Fruit fly (Drosophila melanogaster) whole organism, embryonic: ENCODE measurements around the gene CG31627.
A peak's percentile ranks its signal among the peaks of the same experiment; 100 is the strongest.

Experiments
- CG1024 ChIP-seq: fragments of 200-800 bp; sonication (Bioruptor generic); IDR thresholded peaks from 2 replicates; pipeline ENCODE4 v1.3.6; 2022; ENCODE audit warnings: missing biosample characterization, missing genetic modification characterization
- CG10654 ChIP-seq: fragments of 200-800 bp; sonication (Bioruptor generic); optimal IDR thresholded peaks from 2 replicates; lab custom pipeline; 2016; ENCODE audit warnings: missing biosample characterization, missing genetic modification characterization
- CG13123 ChIP-seq: fragments of 200-800 bp; sonication (Bioruptor generic); optimal IDR thresholded peaks from 2 replicates; lab custom pipeline; 2016; ENCODE audit warnings: missing biosample characterization, missing genetic modification characterization
- CG13624 ChIP-seq: fragments of 200-800 bp; sonication (Bioruptor generic); optimal IDR thresholded peaks from 2 replicates; lab custom pipeline; 2016; ENCODE audit warnings: missing biosample characterization, missing genetic modification characterization
- CG14965 ChIP-seq: fragments of 200-800 bp; sonication (Bioruptor generic); optimal IDR thresholded peaks from 2 replicates; lab custom pipeline; 2016; ENCODE audit warnings: missing biosample characterization, missing genetic modification characterization, borderline replicate concordance
- CG1603 ChIP-seq: fragments of 200-800 bp; sonication (Bioruptor generic); optimal IDR thresholded peaks from 2 replicates; lab custom pipeline; 2019; ENCODE audit warnings: missing biosample characterization, mild to moderate bottlenecking, missing genetic modification characterization, moderate library complexity
- CG17361 ChIP-seq: fragments of 200-800 bp; sonication (Bioruptor generic); IDR thresholded peaks from 3 replicates; pipeline ENCODE4 v1.3.6; 2022; ENCODE audit warnings: missing biosample characterization, missing genetic modification characterization
- CG2129 ChIP-seq: fragments of 200-800 bp; sonication (Bioruptor generic); IDR thresholded peaks from 2 replicates; pipeline ENCODE4 v1.3.6; 2022; ENCODE audit warnings: missing biosample characterization, missing genetic modification characterization; ENCODE audit not compliant: partially characterized antibody
- CG43689 ChIP-seq: fragments of 200-800 bp; sonication (Bioruptor generic); IDR thresholded peaks from 2 replicates; pipeline ENCODE4 v1.3.6; 2022; ENCODE audit warnings: missing biosample characterization, missing genetic modification characterization
- CG5245 ChIP-seq: fragments of 200-800 bp; sonication (Bioruptor generic); optimal IDR thresholded peaks from 3 replicates; lab custom pipeline; 2016; ENCODE audit warnings: missing biosample characterization, missing genetic modification characterization
- CG6654 ChIP-seq: fragments of 200-800 bp; sonication (Bioruptor generic); optimal IDR thresholded peaks from 2 replicates; lab custom pipeline; 2017; ENCODE audit warnings: missing biosample characterization, mild to moderate bottlenecking, missing genetic modification characterization
- CG7963 ChIP-seq: fragments of 200-800 bp; sonication (Bioruptor generic); IDR thresholded peaks from 3 replicates; pipeline ENCODE4 v1.3.6; 2022; ENCODE audit warnings: missing biosample characterization, missing genetic modification characterization; ENCODE audit not compliant: partially characterized antibody
- CHES-1-like ChIP-seq: fragments of 200-800 bp; sonication (Bioruptor generic); optimal IDR thresholded peaks from 2 replicates; lab custom pipeline; 2016; ENCODE audit warnings: missing biosample characterization, missing genetic modification characterization
- CoRest ChIP-seq: fragments of 200-800 bp; sonication (Bioruptor generic); optimal IDR thresholded peaks from 3 replicates; lab custom pipeline; 2018; ENCODE audit warnings: missing biosample characterization, mild to moderate bottlenecking, missing genetic modification characterization, moderate library complexity
- Deaf1 ChIP-seq: fragments of 200-800 bp; optimal IDR thresholded peaks from 3 replicates; lab custom pipeline; 2019; ENCODE audit warnings: missing biosample characterization, mild to moderate bottlenecking, missing genetic modification characterization, moderate library complexity
- Dfd ChIP-seq, 2 experiments: fragments of >200 bp; optimal IDR thresholded peaks; 2 replicates each; lab custom pipeline; 2017; ENCODE audit warnings: missing biosample characterization in 2 of 2, missing genetic modification characterization in 2 of 2
- Dip3 ChIP-seq: fragments of 200-800 bp; sonication (Bioruptor generic); optimal IDR thresholded peaks from 3 replicates; lab custom pipeline; 2016; ENCODE audit warnings: missing biosample characterization, missing genetic modification characterization
- ERR ChIP-seq: fragments of 200-800 bp; sonication (Bioruptor generic); optimal IDR thresholded peaks from 2 replicates; lab custom pipeline; 2016; ENCODE audit warnings: missing biosample characterization, missing genetic modification characterization
- Ets97D ChIP-seq: fragments of 200-800 bp; sonication (Bioruptor generic); optimal IDR thresholded peaks from 3 replicates; lab custom pipeline; 2016; ENCODE audit warnings: missing biosample characterization, missing genetic modification characterization
- H15 ChIP-seq: fragments of 200-800 bp; sonication (Bioruptor generic); IDR thresholded peaks from 3 replicates; pipeline ENCODE4 v1.3.6; 2022; ENCODE audit warnings: missing biosample characterization, missing genetic modification characterization
- HLHmδ ChIP-seq: fragments of 200-800 bp; sonication (Bioruptor generic); optimal IDR thresholded peaks from 2 replicates; lab custom pipeline; 2018; ENCODE audit warnings: missing biosample characterization, mild to moderate bottlenecking, missing genetic modification characterization, moderate library complexity
- Hmx ChIP-seq: fragments of 200-800 bp; sonication (Bioruptor generic); optimal IDR thresholded peaks from 2 replicates; lab custom pipeline; 2016; ENCODE audit warnings: missing biosample characterization, missing genetic modification characterization
- Hsf ChIP-seq: fragments of 200-800 bp; sonication (Bioruptor generic); optimal IDR thresholded peaks from 3 replicates; lab custom pipeline; 2016; ENCODE audit warnings: missing biosample characterization, missing genetic modification characterization
- Mrtf ChIP-seq: fragments of 200-800 bp; sonication (Bioruptor generic); IDR thresholded peaks from 3 replicates; pipeline ENCODE4 v1.3.6; 2022; ENCODE audit warnings: missing biosample characterization, missing genetic modification characterization
- Neu2 ChIP-seq: fragments of 200-800 bp; sonication (Bioruptor generic); optimal IDR thresholded peaks from 3 replicates; lab custom pipeline; 2016; ENCODE audit warnings: missing biosample characterization, missing genetic modification characterization, borderline replicate concordance
- Nf-YA ChIP-seq: fragments of 200-800 bp; sonication (Bioruptor generic); IDR thresholded peaks from 2 replicates; pipeline ENCODE4 v1.3.6; 2022; ENCODE audit warnings: missing biosample characterization, missing genetic modification characterization
- Oaz ChIP-seq: fragments of 200-800 bp; sonication (Bioruptor generic); IDR thresholded peaks from 2 replicates; pipeline ENCODE4 v1.3.6; 2022; ENCODE audit warnings: missing biosample characterization, missing genetic modification characterization
- Pdp1 ChIP-seq, 2 experiments: fragments of 200-800 bp; sonication (Bioruptor generic); optimal IDR thresholded peaks; 3 replicates each; lab custom pipeline; 2016; ENCODE audit warnings: missing biosample characterization in 2 of 2, missing genetic modification characterization in 2 of 2, mild to moderate bottlenecking in 1 of 2, moderate library complexity in 1 of 2
- Tbp ChIP-seq: fragments of >200 bp; optimal IDR thresholded peaks from 2 replicates; lab custom pipeline; 2018; ENCODE audit warnings: missing biosample characterization, missing genetic modification characterization
- Xbp1 ChIP-seq: fragments of 200-800 bp; sonication (Bioruptor generic); optimal IDR thresholded peaks from 3 replicates; lab custom pipeline; 2016; ENCODE audit warnings: missing biosample characterization, mild to moderate bottlenecking, missing genetic modification characterization
- YL-1 ChIP-seq: fragments of 200-800 bp; sonication (Bioruptor generic); optimal IDR thresholded peaks from 3 replicates; lab custom pipeline; 2017; ENCODE audit warnings: missing biosample characterization, mild to moderate bottlenecking, missing genetic modification characterization
- ac ChIP-seq: fragments of 200-800 bp; sonication (Bioruptor generic); optimal IDR thresholded peaks from 3 replicates; lab custom pipeline; 2017; ENCODE audit warnings: missing biosample characterization, mild to moderate bottlenecking, missing genetic modification characterization
- amos ChIP-seq: fragments of 200-800 bp; sonication (Bioruptor generic); IDR thresholded peaks from 2 replicates; pipeline ENCODE4 v1.3.6; 2022; ENCODE audit warnings: missing biosample characterization, missing genetic modification characterization; ENCODE audit not compliant: partially characterized antibody
- bigmax ChIP-seq: fragments of 200-800 bp; sonication (Bioruptor generic); optimal IDR thresholded peaks from 2 replicates; lab custom pipeline; 2018; ENCODE audit warnings: missing biosample characterization, mild to moderate bottlenecking, missing genetic modification characterization
- chm ChIP-seq: fragments of 200-800 bp; sonication (Bioruptor generic); IDR thresholded peaks from 2 replicates; pipeline ENCODE4 v1.3.6; 2022; ENCODE audit warnings: missing biosample characterization, missing genetic modification characterization
- cwo ChIP-seq: fragments of 200-800 bp; sonication (Bioruptor generic); optimal IDR thresholded peaks from 3 replicates; lab custom pipeline; 2017; ENCODE audit warnings: missing biosample characterization, missing genetic modification characterization, mild to moderate bottlenecking, moderate library complexity, missing genetic modification reagents
- hbn ChIP-seq: fragments of 200-800 bp; sonication (Bioruptor generic); IDR thresholded peaks from 2 replicates; pipeline ENCODE4 v1.3.6; 2022; ENCODE audit warnings: missing biosample characterization, missing genetic modification characterization; ENCODE audit not compliant: partially characterized antibody
- knrl ChIP-seq: fragments of 200-800 bp; sonication (Bioruptor generic); IDR thresholded peaks from 3 replicates; pipeline ENCODE4 v1.3.6; 2022; ENCODE audit warnings: missing biosample characterization, missing genetic modification characterization; ENCODE audit not compliant: partially characterized antibody
- lab ChIP-seq: fragments of 200-800 bp; sonication (Bioruptor generic); optimal IDR thresholded peaks from 3 replicates; lab custom pipeline; 2017; ENCODE audit warnings: missing biosample characterization, missing genetic modification characterization, mild to moderate bottlenecking, moderate library complexity, missing genetic modification reagents
- pros ChIP-seq: fragments of 200-800 bp; sonication (Bioruptor generic); optimal IDR thresholded peaks from 3 replicates; lab custom pipeline; 2019; ENCODE audit warnings: missing biosample characterization, mild to moderate bottlenecking, missing genetic modification characterization, moderate library complexity
- repo ChIP-seq: fragments of 200-800 bp; sonication (Bioruptor generic); optimal IDR thresholded peaks from 2 replicates; lab custom pipeline; 2016; ENCODE audit warnings: missing biosample characterization, missing genetic modification characterization
- sens ChIP-seq: fragments of 200-800 bp; sonication (Bioruptor generic); peaks from one replicate; lab custom pipeline; 2016; ENCODE audit warnings: missing biosample characterization, missing genetic modification characterization
- sna ChIP-seq: fragments of 200-800 bp; sonication (Bioruptor generic); IDR thresholded peaks from 2 replicates; pipeline ENCODE4 v1.3.6; 2022; ENCODE audit warnings: missing biosample characterization, missing genetic modification characterization; ENCODE audit not compliant: partially characterized antibody
- tup ChIP-seq: fragments of 200-800 bp; sonication (Bioruptor generic); optimal IDR thresholded peaks from 2 replicates; lab custom pipeline; 2016; ENCODE audit warnings: missing biosample characterization, mild to moderate bottlenecking, missing genetic modification characterization, moderate library complexity
- unc-4 ChIP-seq: fragments of 200-800 bp; sonication (Bioruptor generic); IDR thresholded peaks from 2 replicates; pipeline ENCODE4 v1.3.6; 2022; ENCODE audit warnings: missing biosample characterization, missing genetic modification characterization; ENCODE audit not compliant: partially characterized antibody
- vfl ChIP-seq: fragments of 200-800 bp; sonication (Bioruptor generic); optimal IDR thresholded peaks from 2 replicates; lab custom pipeline; 2016; ENCODE audit warnings: missing biosample characterization, missing genetic modification characterization
- yki ChIP-seq: fragments of >200 bp; optimal IDR thresholded peaks from 3 replicates; lab custom pipeline; 2018
- zfh1 ChIP-seq: fragments of 200-800 bp; sonication (Bioruptor generic); IDR thresholded peaks from 3 replicates; pipeline ENCODE4 v1.3.6; 2022; ENCODE audit warnings: missing biosample characterization, missing genetic modification characterization

The CG31627 gene

DNA sequence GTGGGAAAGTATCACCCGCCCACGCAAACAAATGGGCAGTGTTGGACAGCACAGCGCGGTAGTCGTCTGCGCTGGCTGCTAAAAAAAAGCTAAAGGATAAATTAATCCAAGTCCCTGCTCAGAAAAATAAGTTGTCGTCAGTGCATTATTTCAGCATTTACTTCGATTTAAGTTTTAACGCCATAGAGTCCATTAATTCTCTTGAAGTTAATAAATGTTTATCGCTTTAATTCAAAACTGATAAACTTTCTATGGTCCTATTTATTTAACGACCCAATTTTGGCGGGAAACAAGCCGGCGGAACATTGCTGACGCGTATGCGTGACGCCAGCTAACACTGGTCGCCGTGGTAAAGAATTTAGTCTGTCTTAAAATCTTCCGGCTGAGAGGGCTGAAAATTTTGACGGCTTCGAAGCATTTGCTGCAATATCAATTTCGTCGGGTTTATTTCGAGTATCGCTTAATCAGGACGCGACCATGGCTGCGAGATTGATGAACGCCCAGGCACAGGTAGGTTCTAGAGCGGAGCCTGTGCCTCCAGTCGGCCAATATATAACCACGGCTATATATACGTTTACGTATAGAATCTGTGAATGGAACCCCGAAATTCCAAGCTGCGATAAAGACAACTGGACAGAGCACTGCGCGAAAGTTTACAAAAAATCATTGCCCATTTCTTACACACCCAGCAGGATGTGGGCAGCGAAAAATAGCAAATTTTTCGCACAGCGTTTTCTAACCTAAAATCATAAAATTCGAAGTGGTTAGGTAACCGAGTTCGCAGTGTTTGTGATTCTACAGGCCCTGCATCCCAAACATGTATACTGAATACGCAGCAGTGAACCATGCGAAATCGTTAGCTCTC, 4.5 kb upstream of the CG31627 start, which contains the start of the genes mAcon1, CG43345 and CG43346 (continued):
- no peak; the same call in 2 of the 3 replicates for TF ChIP-seq CG17361
- no peak for TF ChIP-seq lab (GFP tag; lab: Kevin White, UChicago)
- TF ChIP-seq Dfd (GFP tag; optimal IDR thresholded peaks at IDR 0.05; lab: Kevin White, UChicago) = no peak
- no peak for TF ChIP-seq hbn (GFP tag; lab: Robert Waterston, UW)
- TF ChIP-seq CG6654 (GFP tag; lab: Kevin White, UChicago) = peak; percentile 23
- no peak for TF ChIP-seq Deaf1
- no peak for TF ChIP-seq CG1603 (tag; lab: Kevin White, UChicago)
- TF ChIP-seq vfl (GFP tag; lab: Kevin White, UChicago) = peak; percentile 68
- TF ChIP-seq Xbp1 = peak; percentile 84
- peak; percentile 6; the same call in 1 of the 2 replicates for TF ChIP-seq chm (GFP tag; lab: Robert Waterston, UW)
- TF ChIP-seq Ets97D = peak; percentile 79
- TF ChIP-seq CG14965 = peak; percentile 26
- peak; percentile 87 for TF ChIP-seq CHES-1-like (GFP tag; lab: Kevin White, UChicago)
- TF ChIP-seq ERR (GFP tag; lab: Kevin White, UChicago) = peak; percentile 82
- peak; percentile 93 for TF ChIP-seq Dip3 (GFP tag; lab: Kevin White, UChicago)
- no peak for TF ChIP-seq yki (lab: Kevin White, UChicago)
- no peak for TF ChIP-seq Oaz (GFP tag; lab: Robert Waterston, UW)
- TF ChIP-seq CG1024 (GFP tag; lab: Robert Waterston, UW) = no peak
- TF ChIP-seq CG13624 (GFP tag; lab: Kevin White, UChicago) = peak; percentile 91
- no peak for TF ChIP-seq CG43689 (GFP tag; lab: Robert Waterston, UW)
- TF ChIP-seq knrl (GFP tag; lab: Robert Waterston, UW) = peak; percentile 24; the same call in 1 of the 3 replicates
- TF ChIP-seq YL-1 = peak; percentile 53
- TF ChIP-seq pros (GFP tag; lab: Kevin White, UChicago) = no peak
- peak; percentile 83 to 97 for TF ChIP-seq Pdp1 (GFP tag; optimal IDR thresholded peaks at IDR 0.05; lab: Kevin White, UChicago)
- TF ChIP-seq tup = peak; percentile 65
- TF ChIP-seq H15 (GFP tag; lab: Robert Waterston, UW) = no peak
- TF ChIP-seq CG13123 (GFP tag; lab: Kevin White, UChicago) = peak; percentile 50
- peak; percentile 61 for TF ChIP-seq CG10654 (GFP tag; lab: Kevin White, UChicago)
- no peak for TF ChIP-seq CG2129 (GFP tag; lab: Robert Waterston, UW)
- TF ChIP-seq HLHmδ = no peak
- no peak for TF ChIP-seq sna
- peak; percentile 34 for TF ChIP-seq Hmx (GFP tag; lab: Kevin White, UChicago)
- TF ChIP-seq Hsf (GFP tag; lab: Kevin White, UChicago) = peak; percentile 88
- peak; percentile 87 for TF ChIP-seq CoRest (tag; lab: Kevin White, UChicago)
- TF ChIP-seq Mrtf (GFP tag; lab: Robert Waterston, UW) = no peak
- no peak for TF ChIP-seq ac (GFP tag; lab: Kevin White, UChicago)
- TF ChIP-seq Neu2 = peak; percentile 45
- TF ChIP-seq zfh1 (GFP tag; lab: Robert Waterston, UW) = peak; percentile 48; the same call in 1 of the 3 replicates
- TF ChIP-seq cwo (GFP tag; lab: Kevin White, UChicago) = peak; percentile 68
- peak; percentile 86 for TF ChIP-seq bigmax (GFP tag; lab: Kevin White, UChicago)
- peak; percentile 85 for TF ChIP-seq Tbp (GFP tag; lab: Kevin White, UChicago)
- no peak for TF ChIP-seq amos (GFP tag; lab: Robert Waterston, UW)
- TF ChIP-seq CG5245 (GFP tag; lab: Kevin White, UChicago) = peak; percentile 7
- TF ChIP-seq Nf-YA (GFP tag; lab: Robert Waterston, UW) = no peak
- peak; percentile 98 for TF ChIP-seq sens (GFP tag; lab: Kevin White, UChicago)
- no peak for TF ChIP-seq CG7963 (GFP tag; lab: Robert Waterston, UW)
- TF ChIP-seq unc-4 = no peak
- peak; percentile 69 for TF ChIP-seq repo (GFP tag; lab: Kevin White, UChicago)
